Worm (Caenorhabditis elegans) whole organism, L1 larva: ENCODE data around the gene Y53C12A.8.

ENCODE experiments used
- C34B4.2 ChIP-seq: sonication (generic microtip); optimal IDR thresholded peaks from 2 replicates; lab custom pipeline; 2017; ENCODE audit warnings: mild to moderate bottlenecking, missing genetic modification characterization, missing compliant biosample characterization
- dsc-1 ChIP-seq: sonication (generic microtip); optimal IDR thresholded peaks from 2 replicates; lab custom pipeline; 2016; ENCODE audit warnings: mild to moderate bottlenecking, missing genetic modification characterization, missing compliant biosample characterization
- elt-3 ChIP-seq, 6 experiments: fragments of 150-350 bp in 1 of 6; sonication (generic microtip); optimal IDR thresholded peaks; 2 replicates each; lab custom pipeline; 2017 to 2018; ENCODE audit warnings: missing biosample characterization in 6 of 6, missing genetic modification characterization in 6 of 6, inconsistent platforms in 1 of 6
- mef-2 ChIP-seq: fragments of 150-350 bp; optimal IDR thresholded peaks from 2 replicates; lab custom pipeline; 2014; ENCODE audit warnings: missing biosample characterization, missing genetic modification characterization
- nhr-12 ChIP-seq: sonication (generic microtip); optimal IDR thresholded peaks from 2 replicates; lab custom pipeline; 2017; ENCODE audit warnings: missing biosample characterization, missing genetic modification characterization
- nhr-28 ChIP-seq: fragments of 150-350 bp; optimal IDR thresholded peaks from 2 replicates; lab custom pipeline; 2014; ENCODE audit warnings: missing biosample characterization, missing genetic modification characterization
- nhr-76 ChIP-seq: sonication (generic microtip); optimal IDR thresholded peaks from 2 replicates; lab custom pipeline; 2017; ENCODE audit warnings: missing biosample characterization, missing genetic modification characterization
- rnt-1 ChIP-seq: sonication (generic microtip); optimal IDR thresholded peaks from 2 replicates; lab custom pipeline; 2016; ENCODE audit warnings: mild to moderate bottlenecking, missing genetic modification characterization, moderate library complexity, missing compliant biosample characterization

DNA sequence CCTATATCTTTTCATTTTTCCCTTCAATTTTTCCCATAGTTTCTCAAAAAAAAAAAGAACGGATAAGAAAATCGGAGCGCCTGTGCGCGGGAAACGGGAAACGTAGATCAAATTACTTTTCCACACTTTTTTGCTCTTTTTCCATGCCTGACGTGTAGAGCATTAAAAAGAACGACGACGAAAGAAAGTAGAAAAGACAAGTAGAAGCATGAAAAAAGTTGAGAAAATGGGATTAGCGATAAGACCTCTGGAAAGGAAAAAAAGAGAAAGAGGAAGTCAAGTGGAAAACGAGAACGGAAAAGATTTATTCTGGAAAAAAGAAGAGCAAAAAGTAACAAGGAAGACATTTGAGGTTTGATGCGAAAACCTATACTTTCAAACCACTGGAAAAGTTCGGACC, 28.2 kb upstream of the Y53C12A.8 start:
- TF ChIP-seq dsc-1 (tag; lab: Kevin White, UChicago): no peak
- TF ChIP-seq elt-3 (tag; optimal IDR thresholded peaks at IDR 0.05; lab: Kevin White, UChicago): no peak
- no peak for TF ChIP-seq C34B4.2 (tag; lab: Kevin White, UChicago)
- no peak for TF ChIP-seq nhr-76 (tag; lab: Kevin White, UChicago)
- TF ChIP-seq nhr-28 (tag; lab: Kevin White, UChicago): no peak
- no peak for TF ChIP-seq nhr-12
- no peak for TF ChIP-seq mef-2 (tag; lab: Kevin White, UChicago)
- no peak for TF ChIP-seq rnt-1 (tag; lab: Kevin White, UChicago)
